Worm (Caenorhabditis elegans): ENCODE data around the gene C29F7.10.

C29F7.10 gene

DNA sequence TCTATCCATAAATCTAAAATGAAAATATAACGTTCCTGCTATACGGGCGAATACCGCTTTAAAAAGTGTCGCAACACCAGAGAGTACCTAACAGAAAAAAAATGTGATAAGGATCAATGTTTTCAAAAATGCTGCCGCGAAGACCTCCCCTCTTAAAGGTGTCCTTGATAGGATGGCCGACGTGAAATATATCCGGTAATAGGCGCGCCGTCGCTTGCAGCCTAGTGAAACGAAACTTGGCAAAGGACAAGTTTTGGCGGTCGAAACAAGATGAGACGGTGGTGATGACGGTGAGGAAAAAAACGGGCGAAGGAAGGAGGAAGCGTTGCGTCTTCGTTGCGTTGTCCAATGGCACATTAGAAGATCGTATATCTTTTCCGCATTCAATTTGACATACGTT lies 42.5 kb downstream of the C29F7.10 start:
- TF ChIP-seq efl-3 (GFP tag; optimal IDR thresholded peaks at IDR 0.05) (no peak), blmp-1 (tag; optimal IDR thresholded peaks at IDR 0.05) (peak; percentile 67), mep-1 (tag; optimal IDR thresholded peaks at IDR 0.05) (peak; percentile 7), pag-3 (tag; optimal IDR thresholded peaks at IDR 0.05; ENCODE audit: borderline replicate concordance, insufficient read depth) (peak; percentile 38), nhr-71 (tag; optimal IDR thresholded peaks at IDR 0.05) (peak; percentile 22), nhr-20 (tag; optimal IDR thresholded peaks at IDR 0.05) (peak; percentile 43), lin-14 (GFP tag; optimal IDR thresholded peaks at IDR 0.05) (peak; percentile 77), nhr-237 (tag; optimal IDR thresholded peaks at IDR 0.05) (no peak), nhr-85 (tag) (peak; percentile 89), elt-3 (tag; optimal IDR thresholded peaks at IDR 0.05) (peak in 2 of 6 experiments; percentile 8 to 58), isw-1 (GFP tag; IDR thresholded peaks at IDR 0.05) (no peak), nhr-19 (GFP tag; conservative IDR thresholded peaks at IDR 0.05) (0 out of 2 replicates have a peak, but pooled peaks have one; percentile 28), snu-23 (GFP tag; optimal IDR thresholded peaks at IDR 0.05) (peak; percentile 40), nhr-84 (tag; optimal IDR thresholded peaks at IDR 0.05) (no peak), grh-1 (GFP tag; IDR thresholded peaks at IDR 0.05) (peak; percentile 25; the same call in 1 of the 2 replicates)

DNA sequence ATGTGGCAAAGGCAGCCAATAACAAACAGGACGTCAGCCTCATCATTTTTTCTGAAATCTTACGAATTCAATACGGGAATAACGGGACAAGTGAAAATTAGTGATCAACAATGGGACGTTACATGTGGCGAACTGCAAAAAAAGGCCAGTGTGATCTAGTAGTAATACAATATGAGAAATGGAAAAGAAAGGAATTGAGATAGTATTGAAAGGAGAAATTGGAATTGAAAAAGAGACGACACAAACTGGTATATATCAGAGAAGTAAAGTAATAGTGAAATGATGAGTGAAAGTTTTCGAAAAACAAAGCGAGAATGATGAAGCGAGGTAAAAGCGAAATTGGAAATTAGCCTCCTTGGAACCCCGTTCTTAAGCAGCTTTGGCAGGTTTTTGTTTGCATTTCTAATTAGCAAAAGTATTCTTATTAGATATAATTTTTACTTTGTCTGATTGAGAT lies 43.8 kb downstream of the C29F7.10 start, which contains the start of gene C49F8.3:
Gene C49F8.3 (minus strand): TSS at position 51 of the 457 bp plus-strand sequence.
- TF ChIP-seq hpl-2 (GFP tag; optimal IDR thresholded peaks at IDR 0.05) (no peak), blmp-1 (tag; optimal IDR thresholded peaks at IDR 0.05) (peak; percentile 87), mdl-1 (tag; optimal IDR thresholded peaks at IDR 0.05) (no peak), xbp-1 (tag; optimal IDR thresholded peaks at IDR 0.05) (no peak), dsc-1 (tag; optimal IDR thresholded peaks at IDR 0.05) (no peak), elt-3 (tag; optimal IDR thresholded peaks at IDR 0.05) (peak in 1 of 6 experiments; percentile 1), lin-14 (GFP tag; optimal IDR thresholded peaks at IDR 0.05) (peak; percentile 20), aha-1 (tag; optimal IDR thresholded peaks at IDR 0.05) (no peak), nhr-71 (tag; optimal IDR thresholded peaks at IDR 0.05) (peak; percentile 21)

DNA sequence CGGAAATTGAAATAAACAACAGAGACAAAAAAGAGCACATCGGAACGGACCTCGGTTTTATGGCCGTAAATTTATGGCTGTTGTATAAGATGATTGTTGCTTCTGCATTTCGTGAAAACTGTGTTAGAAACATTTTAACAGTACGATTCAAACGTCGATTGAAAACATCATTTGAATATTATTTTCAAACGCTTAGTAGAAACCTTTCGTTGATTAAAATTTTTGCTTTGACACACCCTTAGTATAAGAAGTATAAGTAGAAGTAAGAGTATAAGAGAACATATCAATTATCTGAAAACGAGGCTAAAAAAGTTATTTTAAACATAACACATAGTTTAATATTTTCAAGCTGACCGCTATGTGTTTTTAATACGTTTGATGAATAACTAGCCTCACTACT lies 46.5 kb downstream of the C29F7.10 start:
- TF ChIP-seq nhr-77 (tag; optimal IDR thresholded peaks at IDR 0.05) (no peak), C04F5.9 (tag; optimal IDR thresholded peaks at IDR 0.05) (no peak), ceh-63 (GFP tag; optimal IDR thresholded peaks at IDR 0.05) (no peak), mep-1 (tag; optimal IDR thresholded peaks at IDR 0.05) (no peak), alr-1 (tag; optimal IDR thresholded peaks at IDR 0.05; ENCODE audit: borderline replicate concordance) (no peak), aha-1 (tag; optimal IDR thresholded peaks at IDR 0.05) (no peak), C34B4.2 (tag; optimal IDR thresholded peaks at IDR 0.05) (no peak), sptf-1 (tag; optimal IDR thresholded peaks at IDR 0.05) (no peak), unc-130 (tag; optimal IDR thresholded peaks at IDR 0.05) (no peak), blmp-1 (tag; optimal IDR thresholded peaks at IDR 0.05) (no peak), lin-13 (GFP tag; optimal IDR thresholded peaks at IDR 0.05) (no peak)

DNA sequence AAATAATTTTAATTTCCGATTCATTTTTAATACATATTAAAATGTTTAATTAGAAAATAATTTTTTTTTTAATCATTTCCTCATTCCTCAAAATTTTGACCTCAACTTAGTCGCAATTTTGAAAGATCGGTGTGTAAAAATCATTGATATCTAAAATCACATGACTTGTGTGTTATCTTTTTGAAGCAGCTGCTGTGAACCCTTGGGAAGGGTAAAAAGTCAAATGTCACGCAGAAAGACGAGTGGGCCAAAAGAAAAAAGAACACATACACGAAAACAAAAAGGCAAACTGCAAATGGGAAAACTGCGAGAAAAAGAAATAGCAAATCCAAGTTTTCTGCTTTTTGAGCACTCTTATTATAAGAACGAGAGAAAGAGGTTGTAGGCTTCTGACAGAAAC lies 48.0 kb downstream of the C29F7.10 start:
- no peak for TF ChIP-seq ceh-63 (GFP tag; optimal IDR thresholded peaks at IDR 0.05)
- TF ChIP-seq fkh-10 (GFP tag; optimal IDR thresholded peaks at IDR 0.05): no peak
- TF ChIP-seq grh-1 (GFP tag; IDR thresholded peaks at IDR 0.05): no peak
- no peak for TF ChIP-seq pax-3 (tag; optimal IDR thresholded peaks at IDR 0.05)
- peak; percentile 38 for TF ChIP-seq nhr-19 (GFP tag; conservative IDR thresholded peaks at IDR 0.05)
- TF ChIP-seq swsn-7 (tag; optimal IDR thresholded peaks at IDR 0.05): no peak
- TF ChIP-seq nhr-90 (tag; optimal IDR thresholded peaks at IDR 0.05; ENCODE audit: poor library complexity): no peak
- no peak for TF ChIP-seq tbx-2 (tag; optimal IDR thresholded peaks at IDR 0.05)
- TF ChIP-seq zip-4 (GFP tag; optimal IDR thresholded peaks at IDR 0.05): no peak
- TF ChIP-seq ceh-90 (tag; optimal IDR thresholded peaks at IDR 0.05): no peak
- TF ChIP-seq alr-1 (tag; optimal IDR thresholded peaks at IDR 0.05; ENCODE audit: borderline replicate concordance): no peak
- no peak for TF ChIP-seq xbp-1 (tag; optimal IDR thresholded peaks at IDR 0.05)
- TF ChIP-seq nhr-11 (tag; optimal IDR thresholded peaks at IDR 0.05): no peak
- no peak for TF ChIP-seq ztf-11 (tag; optimal IDR thresholded peaks at IDR 0.05)
- TF ChIP-seq nhr-77 (tag; optimal IDR thresholded peaks at IDR 0.05): no peak
- TF ChIP-seq mep-1 (tag; optimal IDR thresholded peaks at IDR 0.05): peak; percentile 32
- no peak for TF ChIP-seq aly-2 (tag; optimal IDR thresholded peaks at IDR 0.05)
- no peak for TF ChIP-seq C04F5.9 (tag; optimal IDR thresholded peaks at IDR 0.05)
- no peak for TF ChIP-seq efl-3 (GFP tag; optimal IDR thresholded peaks at IDR 0.05)
- no peak for TF ChIP-seq nhr-12 (tag; optimal IDR thresholded peaks at IDR 0.05)
- no peak for TF ChIP-seq C16A3.4 (tag; optimal IDR thresholded peaks at IDR 0.05)
- TF ChIP-seq hlh-17 (GFP tag; optimal IDR thresholded peaks at IDR 0.05; ENCODE audit: borderline replicate concordance): no peak
- no peak for TF ChIP-seq fkh-8 (tag; optimal IDR thresholded peaks at IDR 0.05)
- no peak for TF ChIP-seq unc-130 (tag; optimal IDR thresholded peaks at IDR 0.05)
- TF ChIP-seq rnt-1 (tag; optimal IDR thresholded peaks at IDR 0.05): peak; percentile 61
- no peak for TF ChIP-seq nhr-76 (tag; optimal IDR thresholded peaks at IDR 0.05)
- no peak for TF ChIP-seq ztf-4 (tag; optimal IDR thresholded peaks at IDR 0.05)
- TF ChIP-seq nhr-71 (tag; optimal IDR thresholded peaks at IDR 0.05): peak; percentile 70
- TF ChIP-seq snu-23 (GFP tag; optimal IDR thresholded peaks at IDR 0.05): peak; percentile 28

Measured in whole organism, L1 larva.